Worm (Caenorhabditis elegans) whole organism, dauer: ENCODE data around the gene eef-1G.

Experiments
- unc-62 ChIP-seq: sonication (generic microtip); optimal IDR thresholded peaks from 2 replicates; lab custom pipeline; 2017; ENCODE audit warnings: missing biosample characterization, missing genetic modification reagents, missing genetic modification characterization

eef-1G gene

ce11 chrV:10947210-10947609 is 18.3 kb upstream of the eef-1G start:
- TF ChIP-seq unc-62 (GFP tag; lab: Kevin White, UChicago) = no peak

- TF ChIP-seq unc-62 (GFP tag; lab: Kevin White, UChicago) = no peak
Observed at ce11 chrV:10947930-10948329, 17.6 kb upstream of the eef-1G start, which contains the start of gene F17C11.2. Gene F17C11.2, plus strand, starts transcription at chrV:10948230.

ce11 chrV:10949511-10949910 is 16.0 kb upstream of the eef-1G start, which contains the start of gene col-153:
Gene col-153, plus strand, starts transcription at chrV:10949811.
- no peak for TF ChIP-seq unc-62 (GFP tag; lab: Kevin White, UChicago)

DNA sequence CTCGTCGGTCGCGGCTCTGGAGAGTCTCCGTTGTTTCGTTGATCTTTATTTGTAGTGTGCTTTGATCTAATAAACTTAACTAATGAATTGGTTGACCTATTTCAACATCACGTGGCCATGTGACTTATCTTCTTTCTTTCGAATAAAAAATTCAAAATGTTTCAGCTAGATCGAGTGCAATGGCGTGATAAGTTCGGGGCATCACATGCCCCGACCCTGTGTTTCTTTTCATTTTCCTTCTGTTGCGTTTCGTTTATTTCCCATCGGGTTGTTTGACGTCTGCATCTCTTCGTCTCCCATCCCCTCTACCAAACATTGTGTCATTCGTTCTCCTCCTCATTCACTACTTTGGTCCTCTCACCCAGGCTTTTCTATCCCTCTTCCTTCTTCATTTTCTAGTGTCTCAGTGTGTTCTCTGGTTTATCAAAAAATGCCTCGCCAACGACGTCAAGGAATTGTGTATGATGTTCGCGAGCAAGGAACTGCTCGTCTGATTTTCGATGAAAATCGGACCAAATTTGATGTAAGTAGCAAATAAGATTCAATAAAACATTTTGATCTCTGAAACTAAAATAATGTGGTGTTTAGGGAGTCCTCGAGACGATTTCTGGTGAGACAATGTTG is 13.8 kb upstream of the eef-1G start, which contains the start of gene F17C11.4:
Gene F17C11.4 (plus strand): TSS at position 206 of the 624 bp plus-strand sequence.
- no peak for TF ChIP-seq unc-62 (GFP tag; lab: Kevin White, UChicago)

ce11 chrV:10953471-10954155 is 11.9 kb upstream of the eef-1G start:
- no peak for TF ChIP-seq unc-62 (GFP tag; lab: Kevin White, UChicago)

DNA sequence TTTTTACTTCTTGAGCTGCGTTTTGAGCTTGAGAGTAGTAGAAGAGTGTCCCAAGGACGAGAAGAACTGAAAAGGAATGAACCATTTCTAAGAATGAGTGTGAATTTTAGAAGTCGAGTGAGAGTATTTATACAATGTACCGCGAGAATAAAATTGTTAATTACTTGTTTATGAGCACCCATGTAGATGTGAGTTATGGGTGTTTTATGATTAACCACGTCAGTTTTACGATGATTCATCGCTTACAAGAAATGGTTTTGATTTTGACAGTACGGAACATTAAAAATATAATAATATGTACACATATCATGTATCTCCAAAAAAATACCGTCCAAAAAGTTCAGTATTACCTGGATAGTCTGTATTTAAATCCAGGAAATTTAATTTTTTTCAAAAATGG is 11.2 kb upstream of the eef-1G start, which contains the start of gene clec-221:
Gene clec-221 (minus strand): TSS at position 101 of the 400 bp plus-strand sequence.
- no peak for TF ChIP-seq unc-62 (GFP tag; lab: Kevin White, UChicago)

- TF ChIP-seq unc-62 (GFP tag; lab: Kevin White, UChicago) = no peak
Observed at ce11 chrV:10954832-10955231, 10.7 kb upstream of the eef-1G start, which contains the start of gene F17C11.6. Gene F17C11.6, plus strand, starts transcription at chrV:10955121.

ce11 chrV:10955681-10956476 is 9.6 kb upstream of the eef-1G start, which contains the start of gene F17C11.13:
Gene F17C11.13, plus strand, starts transcription at chrV:10955923.
- no peak for TF ChIP-seq unc-62 (GFP tag; lab: Kevin White, UChicago)

DNA sequence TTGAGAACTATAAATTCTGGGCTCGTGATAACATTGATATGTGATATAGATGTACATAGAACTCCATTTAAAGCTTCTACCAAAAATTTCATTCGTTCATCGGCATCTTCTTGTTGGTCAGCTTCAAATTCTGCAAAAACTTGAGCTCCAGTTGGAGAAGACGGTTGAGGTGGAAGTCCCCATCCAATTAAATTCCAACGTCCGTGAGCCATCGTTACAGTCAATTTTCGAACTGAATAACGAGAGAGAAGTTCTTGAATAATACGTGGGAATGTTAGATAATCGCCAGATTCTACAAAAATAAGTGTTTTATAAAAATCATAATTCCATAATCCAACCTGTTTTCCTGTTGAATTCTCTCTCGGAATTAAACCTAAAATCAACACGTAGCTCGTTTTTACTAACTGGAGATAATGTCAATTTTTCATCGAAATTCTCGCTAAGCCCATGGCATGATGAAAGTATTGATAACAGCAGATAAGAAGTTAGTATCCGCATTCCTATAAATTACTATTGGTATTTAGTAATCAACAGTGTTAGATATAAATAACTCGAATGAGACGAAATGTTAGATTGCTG is 7.1 kb upstream of the eef-1G start, which contains the start of gene pigt-1:
Gene pigt-1 (minus strand): TSS at position 500 of the 579 bp plus-strand sequence.
- TF ChIP-seq unc-62 (GFP tag; lab: Kevin White, UChicago) = no peak

DNA sequence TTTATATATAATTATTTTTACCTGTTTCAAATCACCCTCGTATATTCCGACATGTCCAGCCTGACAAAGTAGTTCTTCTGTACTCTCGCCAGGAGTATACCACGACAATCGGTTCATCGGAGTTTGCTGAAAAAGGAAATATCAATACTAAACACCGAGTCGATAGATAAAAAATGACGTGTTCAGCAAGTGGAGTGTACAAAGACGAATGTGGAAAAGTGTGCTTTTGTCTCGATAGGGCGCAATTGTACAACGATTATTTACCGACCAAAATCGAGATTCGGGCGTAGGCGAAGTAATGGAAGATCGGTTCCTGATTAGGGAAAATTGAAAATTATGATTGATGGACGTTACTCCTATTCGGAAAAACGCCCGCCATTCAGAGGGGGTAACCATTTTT is 5.0 kb upstream of the eef-1G start, which contains the start of gene vps-36:
Gene vps-36 (minus strand): TSS at position 126 of the 400 bp plus-strand sequence.
- no peak for TF ChIP-seq unc-62 (GFP tag; lab: Kevin White, UChicago)

DNA sequence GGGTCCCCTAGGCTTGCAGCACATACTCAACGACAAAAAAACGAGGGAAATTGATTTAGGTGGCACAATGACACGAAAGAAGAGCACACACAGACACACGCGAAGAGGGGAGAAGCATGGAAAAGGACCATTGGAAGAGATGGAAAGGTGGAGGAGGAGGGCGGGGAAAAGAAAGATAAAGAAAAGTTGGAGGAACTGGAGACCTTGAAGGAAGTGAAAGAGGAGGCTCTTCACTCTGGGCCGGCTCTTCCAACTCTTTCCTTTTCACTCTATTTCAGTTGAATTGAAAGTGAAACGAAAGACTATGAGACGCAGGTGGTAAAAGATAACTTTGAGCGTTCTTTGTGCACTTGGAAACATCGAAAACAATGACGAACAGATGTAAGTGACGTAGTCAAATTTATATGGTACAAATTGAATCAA is 4.1 kb upstream of the eef-1G start:
- TF ChIP-seq unc-62 (GFP tag; lab: Kevin White, UChicago) = no peak

DNA sequence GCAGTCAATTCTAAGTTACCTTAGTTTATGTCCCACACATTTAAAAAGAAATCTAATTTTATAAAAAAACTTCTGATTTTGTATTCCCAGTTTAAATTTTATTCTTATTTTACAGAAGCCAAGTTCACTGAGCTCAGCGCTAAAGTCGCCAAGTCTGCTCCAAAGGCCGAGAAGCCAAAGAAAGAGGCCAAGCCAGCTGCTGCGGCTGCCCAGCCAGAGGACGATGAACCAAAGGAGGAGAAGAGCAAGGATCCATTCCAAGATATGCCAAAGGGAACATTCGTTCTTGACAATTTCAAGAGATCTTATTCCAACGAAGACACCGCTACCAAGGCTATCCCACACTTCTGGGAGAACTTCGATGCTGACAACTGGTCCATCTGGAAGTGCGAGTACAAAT is 1.4 kb downstream of the eef-1G start:
- no peak for TF ChIP-seq unc-62 (GFP tag; lab: Kevin White, UChicago)

ce11 chrV:10967594-10968273 is 2.2 kb downstream of the eef-1G start:
- TF ChIP-seq unc-62 (GFP tag; lab: Kevin White, UChicago) = no peak

DNA sequence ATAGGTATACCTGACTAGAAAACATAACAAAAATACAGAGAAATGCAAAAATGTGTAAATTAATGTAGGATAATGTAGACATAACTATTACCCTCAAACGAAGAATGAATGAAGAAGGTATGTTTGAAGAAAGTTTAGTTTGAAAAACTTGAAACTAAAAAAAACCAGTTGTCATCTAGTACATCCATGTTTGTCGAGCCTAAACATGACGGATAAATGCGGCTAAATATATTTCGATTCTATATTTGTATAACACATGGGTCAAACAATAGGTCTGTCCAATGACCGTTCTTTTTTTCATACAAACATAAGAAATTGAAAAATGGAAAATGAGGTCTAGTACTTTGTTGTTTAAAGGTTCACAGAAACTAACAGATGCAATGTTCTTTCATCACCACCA is 4.6 kb downstream of the eef-1G start, which contains the start of gene F17C11.22:
Gene F17C11.22 (minus strand): TSS at position 101 of the 400 bp plus-strand sequence.
- no peak for TF ChIP-seq unc-62 (GFP tag; lab: Kevin White, UChicago)
